Fruit fly (Drosophila melanogaster) whole organism, adult: Measurements from ENCODE around the gene CG1647.

ENCODE experiments used
- CG11617 ChIP-seq: fragments of 200-800 bp; sonication (Bioruptor generic); optimal IDR thresholded peaks from 2 replicates; lab custom pipeline; 2017; ENCODE audit warnings: mild to moderate bottlenecking, missing biosample characterization, missing genetic modification reagents, missing genetic modification characterization
- CG1620 ChIP-seq: fragments of 200-800 bp; sonication (Bioruptor generic); optimal IDR thresholded peaks from 2 replicates; lab custom pipeline; 2016; ENCODE audit warnings: missing biosample characterization, missing genetic modification characterization
- CG7101 ChIP-seq: fragments of 200-800 bp; sonication (Bioruptor generic); optimal IDR thresholded peaks from 2 replicates; lab custom pipeline; 2018; ENCODE audit warnings: missing biosample characterization, mild to moderate bottlenecking, missing genetic modification characterization, moderate library complexity
- cnc ChIP-seq, 2 experiments: fragments of >200 bp; optimal IDR thresholded peaks; 2 replicates each; lab custom pipeline; 2017
- kay ChIP-seq: fragments of 200-800 bp; sonication (Bioruptor generic); peaks from one replicate; lab custom pipeline; 2016; ENCODE audit warnings: missing biosample characterization, missing genetic modification characterization, borderline replicate concordance
- tj ChIP-seq: fragments of 200-800 bp; sonication (Bioruptor generic); optimal IDR thresholded peaks from 3 replicates; lab custom pipeline; 2017; ENCODE audit warnings: missing biosample characterization, mild to moderate bottlenecking, missing genetic modification characterization, moderate library complexity

dm6 chr3R:28870364-28870763, 50.3 kb downstream of the CG1647 start:
- TF ChIP-seq tj (GFP tag; lab: Kevin White, UChicago): no peak
- peak; percentile 56 for TF ChIP-seq kay (GFP tag; lab: Kevin White, UChicago)
- TF ChIP-seq CG1620 (GFP tag; lab: Kevin White, UChicago): no peak
- TF ChIP-seq cnc (optimal IDR thresholded peaks at IDR 0.05; lab: Kevin White, UChicago): no peak
- TF ChIP-seq CG11617: no peak
- TF ChIP-seq CG7101 (tag; lab: Kevin White, UChicago): no peak
